Fruit fly (Drosophila melanogaster) whole organism, embryonic: ENCODE data around the gene CG11560.
A peak's percentile ranks its signal among the peaks of the same experiment; 100 is the strongest.

Source experiments
- Antp ChIP-seq: fragments of 200-800 bp; sonication (Bioruptor generic); optimal IDR thresholded peaks from 3 replicates; lab custom pipeline; 2016; ENCODE audit warnings: missing biosample characterization, missing genetic modification characterization
- Blimp-1 ChIP-seq: fragments of 200-800 bp; sonication (Bioruptor generic); optimal IDR thresholded peaks from 3 replicates; lab custom pipeline; 2018; ENCODE audit warnings: missing biosample characterization, missing genetic modification characterization, mild to moderate bottlenecking, moderate library complexity, missing genetic modification reagents
- C15 ChIP-seq: fragments of 200-800 bp; sonication (Bioruptor generic); IDR thresholded peaks from 3 replicates; pipeline ENCODE4 v1.3.6; 2022; ENCODE audit warnings: missing biosample characterization, missing genetic modification characterization
- CG1024 ChIP-seq: fragments of 200-800 bp; sonication (Bioruptor generic); IDR thresholded peaks from 2 replicates; pipeline ENCODE4 v1.3.6; 2022; ENCODE audit warnings: missing biosample characterization, missing genetic modification characterization
- CG10267 ChIP-seq: fragments of 200-800 bp; sonication (Bioruptor generic); optimal IDR thresholded peaks from 2 replicates; lab custom pipeline; 2018; ENCODE audit warnings: missing biosample characterization, mild to moderate bottlenecking, missing genetic modification characterization, moderate library complexity
- CG10321 ChIP-seq: fragments of 200-800 bp; sonication (Bioruptor generic); IDR thresholded peaks from 2 replicates; pipeline ENCODE4 v1.3.6; 2022; ENCODE audit warnings: missing biosample characterization, missing genetic modification characterization
- CG10959 ChIP-seq: fragments of 200-800 bp; sonication (Bioruptor generic); IDR thresholded peaks from 2 replicates; pipeline ENCODE4 v1.3.6; 2022; ENCODE audit warnings: missing biosample characterization, missing genetic modification characterization
- CG12236 ChIP-seq: fragments of 200-800 bp; sonication (Bioruptor generic); optimal IDR thresholded peaks from 2 replicates; lab custom pipeline; 2016; ENCODE audit warnings: missing biosample characterization, missing genetic modification characterization
- CG1233 ChIP-seq: fragments of 200-800 bp; sonication (Bioruptor generic); optimal IDR thresholded peaks from 4 replicates; lab custom pipeline; 2018; ENCODE audit warnings: missing biosample characterization, mild to moderate bottlenecking, missing genetic modification characterization
- CG12391 ChIP-seq: fragments of 200-800 bp; sonication (Bioruptor generic); optimal IDR thresholded peaks from 3 replicates; lab custom pipeline; 2018; ENCODE audit warnings: missing biosample characterization, mild to moderate bottlenecking, missing genetic modification characterization, moderate library complexity
- CG12942 ChIP-seq: fragments of 200-800 bp; sonication (Bioruptor generic); optimal IDR thresholded peaks from 3 replicates; lab custom pipeline; 2016; ENCODE audit warnings: missing biosample characterization, missing genetic modification characterization
- CG15011 ChIP-seq: fragments of 200-800 bp; sonication (Bioruptor generic); optimal IDR thresholded peaks from 3 replicates; lab custom pipeline; 2018; ENCODE audit warnings: missing biosample characterization, mild to moderate bottlenecking, missing genetic modification characterization
- CG16863 ChIP-seq: fragments of 200-800 bp; sonication (Bioruptor generic); optimal IDR thresholded peaks from 3 replicates; lab custom pipeline; 2016; ENCODE audit warnings: missing biosample characterization, missing genetic modification characterization
- CG30431 ChIP-seq: fragments of 200-800 bp; sonication (Bioruptor generic); optimal IDR thresholded peaks from 2 replicates; lab custom pipeline; 2017; ENCODE audit warnings: missing biosample characterization, missing genetic modification characterization
- CG43689 ChIP-seq: fragments of 200-800 bp; sonication (Bioruptor generic); IDR thresholded peaks from 2 replicates; pipeline ENCODE4 v1.3.6; 2022; ENCODE audit warnings: missing biosample characterization, missing genetic modification characterization
- CG4820 ChIP-seq: fragments of 200-800 bp; sonication (Bioruptor generic); optimal IDR thresholded peaks from 3 replicates; lab custom pipeline; 2016; ENCODE audit warnings: missing biosample characterization, missing genetic modification characterization
- CG5953 ChIP-seq: fragments of 200-800 bp; sonication (Bioruptor generic); IDR thresholded peaks from 2 replicates; pipeline ENCODE4 v1.3.6; 2022; ENCODE audit warnings: missing biosample characterization, missing genetic modification characterization
- CG7271 ChIP-seq: fragments of 200-800 bp; sonication (Bioruptor generic); optimal IDR thresholded peaks from 2 replicates; lab custom pipeline; 2018; ENCODE audit warnings: missing biosample characterization, mild to moderate bottlenecking, missing genetic modification characterization, moderate library complexity
- CG7963 ChIP-seq: fragments of 200-800 bp; sonication (Bioruptor generic); IDR thresholded peaks from 3 replicates; pipeline ENCODE4 v1.3.6; 2022; ENCODE audit warnings: missing biosample characterization, missing genetic modification characterization; ENCODE audit not compliant: partially characterized antibody
- CG8290 ChIP-seq, 3 experiments: fragments of 200-800 bp; sonication (Bioruptor generic); optimal IDR thresholded peaks; 2 replicates each; lab custom pipeline; 2016 to 2019; ENCODE audit warnings: missing biosample characterization in 3 of 3, missing genetic modification characterization in 3 of 3, mild to moderate bottlenecking in 2 of 3, moderate library complexity in 1 of 3
- CG9437 ChIP-seq: fragments of 200-800 bp; sonication (Bioruptor generic); optimal IDR thresholded peaks from 2 replicates; lab custom pipeline; 2018; ENCODE audit warnings: missing biosample characterization, mild to moderate bottlenecking, missing genetic modification characterization
- CG9609 ChIP-seq: fragments of 200-800 bp; sonication (Bioruptor generic); optimal IDR thresholded peaks from 3 replicates; lab custom pipeline; 2016; ENCODE audit warnings: missing biosample characterization, missing genetic modification characterization
- CG9727 ChIP-seq: fragments of 200-800 bp; sonication (Bioruptor generic); optimal IDR thresholded peaks from 3 replicates; lab custom pipeline; 2017; ENCODE audit warnings: missing biosample characterization, mild to moderate bottlenecking, missing genetic modification characterization
- Dad ChIP-seq: fragments of 200-800 bp; sonication (Bioruptor generic); optimal IDR thresholded peaks from 3 replicates; lab custom pipeline; 2016; ENCODE audit warnings: missing biosample characterization, missing genetic modification characterization
- Dbx ChIP-seq: fragments of 200-800 bp; sonication (Bioruptor generic); IDR thresholded peaks from 3 replicates; pipeline ENCODE4 v1.3.6; 2022; ENCODE audit warnings: missing biosample characterization, missing genetic modification characterization
- Doc2 ChIP-seq: fragments of 200-800 bp; sonication (Bioruptor generic); IDR thresholded peaks from 2 replicates; pipeline ENCODE4 v1.3.6; 2022; ENCODE audit warnings: missing biosample characterization, missing genetic modification characterization
- Lhr ChIP-seq: fragments of 200-800 bp; sonication (Bioruptor generic); optimal IDR thresholded peaks from 3 replicates; lab custom pipeline; 2017; ENCODE audit warnings: mild to moderate bottlenecking, missing biosample characterization, missing genetic modification reagents, missing genetic modification characterization
- Mad ChIP-seq: fragments of 200-800 bp; sonication (Bioruptor generic); optimal IDR thresholded peaks from 2 replicates; lab custom pipeline; 2016; ENCODE audit warnings: missing biosample characterization, missing genetic modification characterization
- Mrtf ChIP-seq: fragments of 200-800 bp; sonication (Bioruptor generic); IDR thresholded peaks from 3 replicates; pipeline ENCODE4 v1.3.6; 2022; ENCODE audit warnings: missing biosample characterization, missing genetic modification characterization
- NFAT ChIP-seq: fragments of 200-800 bp; sonication (Bioruptor generic); IDR thresholded peaks from 2 replicates; pipeline ENCODE4 v1.3.6; 2022; ENCODE audit warnings: missing biosample characterization, missing genetic modification characterization
- Nf-YB ChIP-seq: fragments of 200-800 bp; sonication (Bioruptor generic); optimal IDR thresholded peaks from 3 replicates; lab custom pipeline; 2019; ENCODE audit warnings: missing biosample characterization, mild to moderate bottlenecking, missing genetic modification characterization, moderate library complexity
- Opbp ChIP-seq: fragments of 200-800 bp; sonication (Bioruptor generic); IDR thresholded peaks from 3 replicates; pipeline ENCODE4 v1.3.6; 2022; ENCODE audit warnings: missing biosample characterization, missing genetic modification characterization; ENCODE audit not compliant: partially characterized antibody
- Ravus ChIP-seq: fragments of 200-800 bp; sonication (Bioruptor generic); IDR thresholded peaks from 2 replicates; pipeline ENCODE4 v1.3.6; 2022; ENCODE audit warnings: missing biosample characterization, missing genetic modification characterization
- Six4 ChIP-seq: fragments of 200-800 bp; sonication (Bioruptor generic); optimal IDR thresholded peaks from 2 replicates; lab custom pipeline; 2016; ENCODE audit warnings: missing biosample characterization, missing genetic modification characterization
- Usf ChIP-seq: fragments of 200-800 bp; sonication (Bioruptor generic); optimal IDR thresholded peaks from 2 replicates; lab custom pipeline; 2017; ENCODE audit warnings: missing genotype, missing biosample characterization, missing genetic modification characterization
- br ChIP-seq: fragments of >200 bp; optimal IDR thresholded peaks from 2 replicates; lab custom pipeline; 2017
- cg ChIP-seq: fragments of 200-800 bp; sonication (Bioruptor generic); optimal IDR thresholded peaks from 3 replicates; lab custom pipeline; 2019; ENCODE audit warnings: missing biosample characterization, mild to moderate bottlenecking, missing genetic modification characterization, moderate library complexity
- crol ChIP-seq: fragments of 200-800 bp; sonication (Bioruptor generic); IDR thresholded peaks from 2 replicates; pipeline ENCODE4 v1.3.6; 2022; ENCODE audit warnings: missing biosample characterization, missing genetic modification characterization
- emc ChIP-seq: fragments of 200-800 bp; sonication (Bioruptor generic); optimal IDR thresholded peaks from 2 replicates; lab custom pipeline; 2016; ENCODE audit warnings: missing biosample characterization, missing genetic modification characterization
- esg ChIP-seq: fragments of 200-800 bp; sonication (Bioruptor generic); conservative IDR thresholded peaks from 2 replicates; pipeline ENCODE4 v1.3.6; 2022; ENCODE audit warnings: missing biosample characterization, missing genetic modification characterization
- odd ChIP-seq: fragments of 200-800 bp; sonication (Bioruptor generic); optimal IDR thresholded peaks from 2 replicates; lab custom pipeline; 2017; ENCODE audit warnings: missing biosample characterization, mild to moderate bottlenecking, missing genetic modification characterization
- otp ChIP-seq: fragments of 200-800 bp; sonication (Bioruptor generic); IDR thresholded peaks from 3 replicates; pipeline ENCODE4, ENCODE4 v1.3.6; 2022; ENCODE audit warnings: missing biosample characterization, missing genetic modification characterization
- pb ChIP-seq: fragments of 200-800 bp; sonication (Bioruptor generic); optimal IDR thresholded peaks from 3 replicates; lab custom pipeline; 2016; ENCODE audit warnings: missing biosample characterization, missing genetic modification characterization
- pita ChIP-seq: fragments of 200-800 bp; sonication (Bioruptor generic); optimal IDR thresholded peaks from 2 replicates; lab custom pipeline; 2017; ENCODE audit warnings: missing biosample characterization, mild to moderate bottlenecking, missing genetic modification characterization
- pzg ChIP-seq: fragments of 200-800 bp; sonication (Bioruptor generic); optimal IDR thresholded peaks from 3 replicates; lab custom pipeline; 2018; ENCODE audit warnings: missing biosample characterization, mild to moderate bottlenecking, missing genetic modification characterization, moderate library complexity
- row ChIP-seq: fragments of 200-800 bp; sonication (Bioruptor generic); IDR thresholded peaks from 3 replicates; pipeline ENCODE4 v1.3.6; 2022; ENCODE audit warnings: missing biosample characterization, missing genetic modification characterization
- sim ChIP-seq: fragments of 200-800 bp; sonication (Bioruptor generic); IDR thresholded peaks from 2 replicates; pipeline ENCODE4 v1.3.6; 2022; ENCODE audit warnings: missing biosample characterization, missing genetic modification characterization
- stc ChIP-seq: fragments of 200-800 bp; sonication (Bioruptor generic); IDR thresholded peaks from 2 replicates; pipeline ENCODE4 v1.3.6; 2022; ENCODE audit warnings: missing biosample characterization, missing genetic modification characterization
- toy ChIP-seq: fragments of 200-800 bp; sonication (Bioruptor generic); IDR thresholded peaks from 2 replicates; pipeline ENCODE4 v1.3.6; 2022; ENCODE audit warnings: missing biosample characterization, missing genetic modification characterization
- ttk ChIP-seq: fragments of 200-800 bp; sonication (Bioruptor generic); IDR thresholded peaks from 2 replicates; pipeline ENCODE4 v2.1.2; 2022; ENCODE audit warnings: missing biosample characterization, missing genetic modification characterization
- unpg ChIP-seq: fragments of 200-800 bp; sonication (Bioruptor generic); optimal IDR thresholded peaks from 3 replicates; lab custom pipeline; 2018; ENCODE audit warnings: missing biosample characterization, mild to moderate bottlenecking, missing genetic modification characterization, moderate library complexity
- vvl ChIP-seq: fragments of 200-800 bp; sonication (Bioruptor generic); IDR thresholded peaks from 2 replicates; pipeline ENCODE4 v1.3.6; 2022; ENCODE audit warnings: missing biosample characterization, missing genetic modification characterization

The CG11560 gene

DNA sequence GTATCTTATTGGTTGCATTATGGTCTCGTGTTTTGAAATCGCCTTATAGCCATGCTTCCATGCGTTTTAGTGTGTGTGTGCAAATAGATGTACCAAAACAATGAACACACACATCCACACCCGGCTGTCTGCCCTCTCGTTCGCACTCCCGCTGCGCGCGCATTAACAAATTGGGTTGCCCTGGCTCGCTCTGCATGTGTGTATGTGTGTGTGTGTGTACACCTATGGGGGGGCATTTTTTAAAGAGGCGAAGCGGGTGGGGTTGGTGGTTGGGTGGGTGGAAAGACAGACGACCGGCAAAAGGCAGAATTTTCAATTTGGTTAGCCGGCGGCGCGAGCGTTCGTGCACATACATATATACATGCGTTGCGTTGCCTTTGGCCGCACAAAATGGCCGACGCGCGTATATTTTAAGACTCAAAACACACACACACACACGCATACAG is 4.3 kb downstream of the CG11560 start (continued):
- TF ChIP-seq CG9727 (GFP tag; lab: Kevin White, UChicago) (no peak), ttk (GFP tag; lab: Robert Waterston, UW) (peak; percentile 72; the same call in 1 of the 2 replicates), C15 (no peak), Doc2 (no peak), crol (GFP tag; lab: Robert Waterston, UW) (peak; percentile 98), CG8290 (GFP tag; optimal IDR thresholded peaks at IDR 0.05; lab: Kevin White, UChicago) (no peak), CG8290 (tag; optimal IDR thresholded peaks at IDR 0.05; lab: Kevin White, UChicago) (peak in 1 of 2 experiments; percentile 84), Ravus (GFP tag; lab: Robert Waterston, UW) (no peak), CG9609 (GFP tag; lab: Kevin White, UChicago) (no peak), NFAT (GFP tag; lab: Robert Waterston, UW) (peak; percentile 54; the same call in 1 of the 2 replicates), CG10267 (tag; lab: Kevin White, UChicago) (no peak), pzg (GFP tag; lab: Kevin White, UChicago) (peak; percentile 42), CG30431 (GFP tag; lab: Kevin White, UChicago) (no peak), pb (no peak), Nf-YB (GFP tag; lab: Kevin White, UChicago) (peak; percentile 67), toy (GFP tag; lab: Robert Waterston, UW) (no peak), Six4 (GFP tag; lab: Kevin White, UChicago) (no peak), Blimp-1 (GFP tag; lab: Kevin White, UChicago) (no peak), row (GFP tag; lab: Robert Waterston, UW) (peak; percentile 11; the same call in 1 of the 3 replicates), Opbp (peak; percentile 57; the same call in 2 of the 3 replicates), stc (0 out of 2 replicates have a peak, but pooled peaks have one; percentile 7), odd (GFP tag; lab: Kevin White, UChicago) (no peak), CG15011 (GFP tag; lab: Kevin White, UChicago) (no peak), unpg (GFP tag; lab: Kevin White, UChicago) (no peak), emc (GFP tag; lab: Kevin White, UChicago) (no peak), CG43689 (GFP tag; lab: Robert Waterston, UW) (no peak), CG12236 (no peak), CG1024 (GFP tag; lab: Robert Waterston, UW) (no peak), pita (no peak), vvl (peak; percentile 72), br (no peak), Antp (GFP tag; lab: Kevin White, UChicago) (no peak), esg (no peak), Usf (GFP tag; lab: Kevin White, UChicago) (no peak), CG1233 (GFP tag; lab: Kevin White, UChicago) (no peak), Dbx (peak; percentile 54; the same call in 1 of the 3 replicates), CG16863 (GFP tag; lab: Kevin White, UChicago) (no peak), Mrtf (GFP tag; lab: Robert Waterston, UW) (no peak), sim (GFP tag; lab: Robert Waterston, UW) (no peak), CG12391 (tag; lab: Kevin White, UChicago) (peak; percentile 14), CG7271 (tag; lab: Kevin White, UChicago) (no peak), otp (GFP tag; lab: Robert Waterston, UW) (peak; percentile 54; the same call in 2 of the 3 replicates), CG9437 (GFP tag; lab: Kevin White, UChicago) (no peak), cg (GFP tag; lab: Kevin White, UChicago) (peak; percentile 100), Dad (GFP tag; lab: Kevin White, UChicago) (no peak), CG7963 (GFP tag; lab: Robert Waterston, UW) (no peak), CG5953 (GFP tag; lab: Robert Waterston, UW) (no peak), CG12942 (no peak), CG10959 (no peak), CG4820 (no peak), Lhr (GFP tag; lab: Kevin White, UChicago) (no peak), Mad (GFP tag; lab: Kevin White, UChicago) (no peak), CG10321 (GFP tag; lab: Robert Waterston, UW) (peak; percentile 72)
